Worm (Caenorhabditis elegans) whole organism, early embryonic: ENCODE measurements around the gene srt-20.

Source experiments
- F13C5.2 ChIP-seq: sonication (generic microtip); optimal IDR thresholded peaks from 2 replicates; lab custom pipeline; 2017; ENCODE audit warnings: mild to moderate bottlenecking, missing genetic modification characterization, inconsistent platforms, missing compliant biosample characterization
- ama-1 ChIP-seq: fragments of 150-350 bp; optimal IDR thresholded peaks from 2 replicates; lab custom pipeline; 2014
- ceh-36 ChIP-seq: sonication (generic microtip); optimal IDR thresholded peaks from 2 replicates; lab custom pipeline; 2016; ENCODE audit warnings: missing genetic modification characterization, inconsistent platforms, missing compliant biosample characterization
- ets-7 ChIP-seq: sonication (generic microtip); optimal IDR thresholded peaks from 2 replicates; lab custom pipeline; 2016; ENCODE audit warnings: missing genotype, missing genetic modification characterization, missing compliant biosample characterization
- flt-1 ChIP-seq: fragments of 200-800 bp; sonication (Bioruptor generic); IDR thresholded peaks from 2 replicates; pipeline ENCODE4 v1.3.6; 2022; ENCODE audit warnings: missing genetic modification characterization, missing compliant biosample characterization
- hmbx-1 ChIP-seq: sonication (generic microtip); optimal IDR thresholded peaks from 2 replicates; lab custom pipeline; 2016; ENCODE audit warnings: mild to moderate bottlenecking, missing genetic modification characterization, missing compliant biosample characterization
- hnd-1 ChIP-seq: sonication (generic microtip); optimal IDR thresholded peaks from 2 replicates; lab custom pipeline; 2016; ENCODE audit warnings: missing genetic modification characterization, missing compliant biosample characterization
- pes-1 ChIP-seq: fragments of 200-800 bp; sonication (Bioruptor generic); IDR thresholded peaks from 2 replicates; pipeline ENCODE4 v1.3.6; 2022; ENCODE audit warnings: missing genetic modification reagents, missing genetic modification characterization, missing compliant biosample characterization
- scrt-1 ChIP-seq: fragments of 200-800 bp; sonication (Bioruptor generic); IDR thresholded peaks from 2 replicates; pipeline ENCODE4 v1.3.6; 2022; ENCODE audit warnings: missing genetic modification characterization, missing compliant biosample characterization
- sea-1 ChIP-seq: fragments of 200-800 bp; sonication (Bioruptor generic); conservative IDR thresholded peaks from 2 replicates; pipeline ENCODE4 v1.3.6; 2022; ENCODE audit warnings: missing genetic modification characterization, missing compliant biosample characterization
- tbx-11 ChIP-seq: fragments of 200-800 bp; sonication (Bioruptor generic); IDR thresholded peaks from 2 replicates; pipeline ENCODE4 v1.3.6; 2022; ENCODE audit warnings: missing genetic modification characterization, missing compliant biosample characterization
- tbx-37 ChIP-seq: fragments of 200-800 bp; sonication (Bioruptor generic); conservative IDR thresholded peaks from 2 replicates; pipeline ENCODE4 v1.3.6; 2022; ENCODE audit warnings: missing genetic modification reagents, missing genetic modification characterization, missing compliant biosample characterization
- tra-4 ChIP-seq: sonication (generic microtip); optimal IDR thresholded peaks from 2 replicates; lab custom pipeline; 2017; ENCODE audit warnings: missing genetic modification characterization, missing compliant biosample characterization

DNA sequence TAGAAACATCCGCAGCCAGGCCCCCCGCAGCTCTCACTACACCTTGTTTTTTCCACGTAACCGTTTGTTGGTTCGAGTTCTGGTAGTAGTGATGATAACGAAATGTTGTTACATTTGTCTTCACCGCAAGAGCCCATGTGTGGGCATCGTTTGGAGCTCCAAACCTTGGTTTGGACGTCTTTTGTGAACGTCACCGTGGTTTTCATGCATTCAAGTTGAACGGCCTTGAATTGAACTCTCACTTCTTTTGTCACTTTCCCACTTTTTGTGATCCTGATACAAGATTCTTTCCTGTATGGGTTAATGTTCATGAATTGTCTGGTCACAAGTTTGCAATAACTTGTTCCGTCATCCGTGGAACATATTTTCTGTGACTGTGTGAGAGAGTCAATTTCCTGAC is 25.2 kb upstream of the srt-20 start:
- TF ChIP-seq pes-1 (GFP tag; lab: Robert Waterston, UW) (no peak), flt-1 (no peak), tra-4 (no peak), ama-1 (lab: Kevin White, UChicago) (no peak), scrt-1 (GFP tag; lab: Robert Waterston, UW) (no peak), hmbx-1 (tag; lab: Kevin White, UChicago) (no peak), tbx-37 (no peak), sea-1 (GFP tag; lab: Robert Waterston, UW) (no peak), tbx-11 (no peak), ets-7 (no peak), F13C5.2 (no peak), hnd-1 (tag; lab: Kevin White, UChicago) (no peak), ceh-36 (no peak)
